Fruit fly (Drosophila melanogaster) whole organism, embryonic: ENCODE data around the gene CG32298.
A peak's percentile ranks its signal among the peaks of the same experiment; 100 is the strongest.

ENCODE experiments used
- Blimp-1 ChIP-seq: fragments of 200-800 bp; sonication (Bioruptor generic); optimal IDR thresholded peaks from 3 replicates; lab custom pipeline; 2018; ENCODE audit warnings: missing biosample characterization, missing genetic modification characterization, mild to moderate bottlenecking, moderate library complexity, missing genetic modification reagents
- CG10654 ChIP-seq: fragments of 200-800 bp; sonication (Bioruptor generic); optimal IDR thresholded peaks from 2 replicates; lab custom pipeline; 2016; ENCODE audit warnings: missing biosample characterization, missing genetic modification characterization
- CG12744 ChIP-seq: fragments of 200-800 bp; sonication (Bioruptor generic); optimal IDR thresholded peaks from 2 replicates; lab custom pipeline; 2016; ENCODE audit warnings: missing biosample characterization, missing genetic modification characterization
- CG13424 ChIP-seq: fragments of 200-800 bp; sonication (Bioruptor generic); optimal IDR thresholded peaks from 2 replicates; lab custom pipeline; 2019; ENCODE audit warnings: missing biosample characterization, mild to moderate bottlenecking, missing genetic modification characterization, moderate library complexity
- CG13775 ChIP-seq: fragments of 200-800 bp; sonication (Bioruptor generic); optimal IDR thresholded peaks from 3 replicates; lab custom pipeline; 2017; ENCODE audit warnings: missing biosample characterization, mild to moderate bottlenecking, missing genetic modification characterization
- CG14441 ChIP-seq: fragments of 200-800 bp; sonication (Bioruptor generic); IDR thresholded peaks from 2 replicates; pipeline ENCODE4 v1.3.6; 2022; ENCODE audit warnings: missing biosample characterization, missing genetic modification characterization
- CG15073 ChIP-seq: fragments of 200-800 bp; sonication (Bioruptor generic); optimal IDR thresholded peaks from 2 replicates; lab custom pipeline; 2016; ENCODE audit warnings: missing biosample characterization, missing genetic modification characterization
- CG2889 ChIP-seq: fragments of 200-800 bp; sonication (Bioruptor generic); IDR thresholded peaks from 3 replicates; pipeline ENCODE4 v1.3.6; 2022; ENCODE audit warnings: missing biosample characterization, missing genetic modification characterization
- CG3163 ChIP-seq: fragments of 200-800 bp; sonication (Bioruptor generic); optimal IDR thresholded peaks from 3 replicates; lab custom pipeline; 2016; ENCODE audit warnings: missing biosample characterization, missing genetic modification characterization
- CG32767 ChIP-seq: fragments of 200-800 bp; sonication (Bioruptor generic); IDR thresholded peaks from 2 replicates; pipeline ENCODE4 v1.3.6; 2022; ENCODE audit warnings: missing biosample characterization, missing genetic modification characterization
- CG3847 ChIP-seq: fragments of 200-800 bp; sonication (Bioruptor generic); IDR thresholded peaks from 2 replicates; pipeline ENCODE4 v1.3.6; 2022; ENCODE audit warnings: missing biosample characterization, missing genetic modification characterization
- CG4328 ChIP-seq: fragments of 200-800 bp; sonication (Bioruptor generic); optimal IDR thresholded peaks from 3 replicates; lab custom pipeline; 2017; ENCODE audit warnings: missing biosample characterization, missing genetic modification reagents, missing genetic modification characterization
- CG43689 ChIP-seq: fragments of 200-800 bp; sonication (Bioruptor generic); IDR thresholded peaks from 2 replicates; pipeline ENCODE4 v1.3.6; 2022; ENCODE audit warnings: missing biosample characterization, missing genetic modification characterization
- CG4404 ChIP-seq: fragments of 200-800 bp; sonication (Bioruptor generic); IDR thresholded peaks from 2 replicates; pipeline ENCODE4 v1.3.6; 2022; ENCODE audit warnings: missing biosample characterization, missing genetic modification characterization
- CG6254 ChIP-seq: fragments of 200-800 bp; sonication (Bioruptor generic); optimal IDR thresholded peaks from 3 replicates; lab custom pipeline; 2017; ENCODE audit warnings: mild to moderate bottlenecking, missing biosample characterization, missing genetic modification reagents, missing genetic modification characterization
- CG7372 ChIP-seq: fragments of 200-800 bp; sonication (Bioruptor generic); IDR thresholded peaks from 2 replicates; pipeline ENCODE4 v1.3.6; 2022; ENCODE audit warnings: missing biosample characterization, missing genetic modification characterization
- CG7928 ChIP-seq: fragments of 200-800 bp; sonication (Bioruptor generic); optimal IDR thresholded peaks from 2 replicates; lab custom pipeline; 2017; ENCODE audit warnings: missing biosample characterization, mild to moderate bottlenecking, missing genetic modification characterization
- CG9437 ChIP-seq: fragments of 200-800 bp; sonication (Bioruptor generic); optimal IDR thresholded peaks from 2 replicates; lab custom pipeline; 2018; ENCODE audit warnings: missing biosample characterization, mild to moderate bottlenecking, missing genetic modification characterization
- Dfd ChIP-seq, 2 experiments: fragments of >200 bp; optimal IDR thresholded peaks; 2 replicates each; lab custom pipeline; 2017; ENCODE audit warnings: missing biosample characterization in 2 of 2, missing genetic modification characterization in 2 of 2
- GATAe ChIP-seq: fragments of 200-800 bp; sonication (Bioruptor generic); conservative IDR thresholded peaks from 2 replicates; pipeline ENCODE4 v1.3.6; 2022; ENCODE audit warnings: missing biosample characterization, missing genetic modification characterization
- Gsc ChIP-seq: fragments of 200-800 bp; sonication (Bioruptor generic); IDR thresholded peaks from 2 replicates; pipeline ENCODE4 v1.3.6; 2022; ENCODE audit warnings: missing biosample characterization, missing genetic modification characterization
- Hmr ChIP-seq: fragments of 200-800 bp; sonication (Bioruptor generic); optimal IDR thresholded peaks from 3 replicates; lab custom pipeline; 2017; ENCODE audit warnings: mild to moderate bottlenecking, missing biosample characterization, missing genetic modification reagents, missing genetic modification characterization
- Lhr ChIP-seq: fragments of 200-800 bp; sonication (Bioruptor generic); optimal IDR thresholded peaks from 3 replicates; lab custom pipeline; 2017; ENCODE audit warnings: mild to moderate bottlenecking, missing biosample characterization, missing genetic modification reagents, missing genetic modification characterization
- Mes4 ChIP-seq: fragments of 200-800 bp; sonication (Bioruptor generic); optimal IDR thresholded peaks from 2 replicates; lab custom pipeline; 2016; ENCODE audit warnings: missing biosample characterization, missing genetic modification characterization
- NK7.1 ChIP-seq: fragments of 200-800 bp; sonication (Bioruptor generic); optimal IDR thresholded peaks from 3 replicates; lab custom pipeline; 2016; ENCODE audit warnings: missing biosample characterization, missing genetic modification characterization
- Six4 ChIP-seq: fragments of 200-800 bp; sonication (Bioruptor generic); optimal IDR thresholded peaks from 2 replicates; lab custom pipeline; 2016; ENCODE audit warnings: missing biosample characterization, missing genetic modification characterization
- Sox102F ChIP-seq: fragments of 200-800 bp; sonication (Bioruptor generic); optimal IDR thresholded peaks from 2 replicates; lab custom pipeline; 2018; ENCODE audit warnings: missing biosample characterization, mild to moderate bottlenecking, missing genetic modification characterization, moderate library complexity
- Ssrp ChIP-seq: fragments of 200-800 bp; sonication (Bioruptor generic); optimal IDR thresholded peaks from 2 replicates; lab custom pipeline; 2018; ENCODE audit warnings: missing biosample characterization, mild to moderate bottlenecking, missing genetic modification characterization, moderate library complexity
- Stat92E ChIP-seq, 3 experiments: fragments of >200 bp in 2 of 3; fragments of 200-800 bp in 1 of 3; sonication (Bioruptor generic) in 1 of 3; optimal IDR thresholded peaks; 2 replicates each; lab custom pipeline; 2017 to 2019; ENCODE audit warnings: missing biosample characterization in 3 of 3, missing genetic modification characterization in 3 of 3, mild to moderate bottlenecking in 1 of 3, moderate library complexity in 1 of 3
- Taf1 ChIP-seq: fragments of 200-800 bp; sonication (Bioruptor generic); IDR thresholded peaks from 2 replicates; pipeline ENCODE4 v1.3.6; 2022; ENCODE audit warnings: missing biosample characterization, missing genetic modification characterization
- aop ChIP-seq: fragments of 200-800 bp; sonication (Bioruptor generic); IDR thresholded peaks from 2 replicates; pipeline ENCODE4 v1.3.6; 2022; ENCODE audit warnings: missing biosample characterization, missing genetic modification characterization
- cato ChIP-seq: fragments of 200-800 bp; sonication (Bioruptor generic); optimal IDR thresholded peaks from 2 replicates; lab custom pipeline; 2016; ENCODE audit warnings: missing biosample characterization, missing genetic modification characterization, borderline replicate concordance
- dan ChIP-seq: fragments of 200-800 bp; sonication (Bioruptor generic); IDR thresholded peaks from 2 replicates; pipeline ENCODE4 v1.3.6; 2022; ENCODE audit warnings: missing biosample characterization, missing genetic modification characterization
- ewg ChIP-seq: fragments of 200-800 bp; sonication (Bioruptor generic); optimal IDR thresholded peaks from 3 replicates; lab custom pipeline; 2017; ENCODE audit warnings: mild to moderate bottlenecking, missing biosample characterization, missing genetic modification reagents, missing genetic modification characterization
- fd96Cb ChIP-seq: fragments of 200-800 bp; sonication (Bioruptor generic); optimal IDR thresholded peaks from 2 replicates; lab custom pipeline; 2018; ENCODE audit warnings: missing biosample characterization, mild to moderate bottlenecking, missing genetic modification characterization, moderate library complexity
- gsb ChIP-seq: fragments of 200-800 bp; sonication (Bioruptor generic); IDR thresholded peaks from 2 replicates; pipeline ENCODE4 v1.3.6; 2022; ENCODE audit warnings: missing biosample characterization, missing genetic modification characterization
- inv ChIP-seq: fragments of 200-800 bp; sonication (Bioruptor generic); IDR thresholded peaks from 2 replicates; pipeline ENCODE4 v1.3.6; 2022; ENCODE audit warnings: missing biosample characterization, missing genetic modification characterization; ENCODE audit not compliant: partially characterized antibody
- ken ChIP-seq: fragments of 200-800 bp; sonication (Bioruptor generic); IDR thresholded peaks from 3 replicates; pipeline ENCODE4 v1.3.6; 2022; ENCODE audit warnings: missing biosample characterization, missing genetic modification characterization
- lbe ChIP-seq: fragments of 200-800 bp; sonication (Bioruptor generic); optimal IDR thresholded peaks from 2 replicates; lab custom pipeline; 2016; ENCODE audit warnings: missing biosample characterization, mild to moderate bottlenecking, missing genetic modification characterization
- oc ChIP-seq: fragments of 200-800 bp; sonication (Bioruptor generic); optimal IDR thresholded peaks from 2 replicates; lab custom pipeline; 2018; ENCODE audit warnings: missing biosample characterization, mild to moderate bottlenecking, missing genetic modification characterization, moderate library complexity
- pb ChIP-seq: fragments of 200-800 bp; sonication (Bioruptor generic); optimal IDR thresholded peaks from 3 replicates; lab custom pipeline; 2016; ENCODE audit warnings: missing biosample characterization, missing genetic modification characterization
- pfk ChIP-seq: fragments of 200-800 bp; sonication (Bioruptor generic); optimal IDR thresholded peaks from 2 replicates; lab custom pipeline; 2018; ENCODE audit warnings: missing biosample characterization, mild to moderate bottlenecking, missing genetic modification characterization, moderate library complexity
- pho ChIP-seq: fragments of 200-800 bp; sonication (Bioruptor generic); optimal IDR thresholded peaks from 2 replicates; lab custom pipeline; 2016; ENCODE audit warnings: missing biosample characterization, missing genetic modification characterization
- sens ChIP-seq: fragments of 200-800 bp; sonication (Bioruptor generic); peaks from one replicate; lab custom pipeline; 2016; ENCODE audit warnings: missing biosample characterization, missing genetic modification characterization
- tgo ChIP-seq: fragments of 200-800 bp; sonication (Bioruptor generic); IDR thresholded peaks from 3 replicates; pipeline ENCODE4 v1.3.6; 2022; ENCODE audit warnings: missing biosample characterization, missing genetic modification characterization
- tll ChIP-seq, 2 experiments: fragments of 200-800 bp in 1 of 2; fragments of >200 bp in 1 of 2; sonication (Bioruptor generic) in 1 of 2; optimal IDR thresholded peaks; 2 replicates each; lab custom pipeline; 2017 to 2019; ENCODE audit warnings: missing biosample characterization in 2 of 2, missing genetic modification characterization in 2 of 2, mild to moderate bottlenecking in 1 of 2, moderate library complexity in 1 of 2
- tx ChIP-seq: fragments of 200-800 bp; sonication (Bioruptor generic); optimal IDR thresholded peaks from 2 replicates; lab custom pipeline; 2016; ENCODE audit warnings: missing biosample characterization, missing genetic modification characterization
- unpg ChIP-seq: fragments of 200-800 bp; sonication (Bioruptor generic); optimal IDR thresholded peaks from 3 replicates; lab custom pipeline; 2018; ENCODE audit warnings: missing biosample characterization, mild to moderate bottlenecking, missing genetic modification characterization, moderate library complexity
- zen ChIP-seq: fragments of 200-800 bp; sonication (Bioruptor generic); optimal IDR thresholded peaks from 3 replicates; lab custom pipeline; 2018; ENCODE audit warnings: missing biosample characterization, mild to moderate bottlenecking, missing genetic modification characterization, moderate library complexity

Gene CG32298

DNA sequence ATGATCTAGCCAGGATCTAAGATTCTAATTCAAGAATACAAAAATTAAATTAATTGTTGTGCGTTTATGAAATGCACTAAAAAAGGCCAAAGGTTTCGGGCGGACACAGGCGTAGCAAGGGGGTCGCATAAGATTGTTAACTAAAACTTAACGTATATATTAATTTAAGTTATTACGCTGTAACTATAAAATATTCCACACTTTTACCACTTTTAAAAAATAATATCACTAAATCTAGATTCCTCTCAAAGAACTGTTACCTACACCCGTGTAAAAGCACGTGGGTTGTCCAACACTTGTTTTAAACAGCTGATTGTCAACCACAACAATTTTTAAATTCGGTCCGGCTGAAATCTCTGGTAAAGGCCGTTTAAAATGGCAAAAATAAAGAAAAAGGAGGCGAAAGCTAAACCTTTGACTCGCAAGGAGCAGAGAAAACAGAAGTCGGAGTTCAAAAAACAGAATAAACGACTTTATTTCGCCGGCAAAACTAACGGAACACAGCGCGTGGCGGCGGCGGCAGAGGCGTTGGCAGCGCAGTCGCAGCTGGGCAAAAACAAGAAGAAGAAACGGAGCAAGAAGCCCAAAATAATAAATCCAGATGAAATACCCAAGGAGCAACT is 17.3 kb downstream of the CG32298 start, which contains the start of the genes mRpL23 and CG9004 (continued):
- TF ChIP-seq Stat92E (GFP tag; optimal IDR thresholded peaks at IDR 0.05; lab: Kevin White, UChicago) (peak in 1 of 3 experiments; percentile 89), Gsc (peak; percentile 99), CG7928 (peak; percentile 82), tgo (GFP tag; lab: Robert Waterston, UW) (peak; percentile 100), tx (GFP tag; lab: Kevin White, UChicago) (peak; percentile 98), unpg (peak; percentile 99), Blimp-1 (GFP tag; lab: Kevin White, UChicago) (peak; percentile 98), aop (GFP tag; lab: Robert Waterston, UW) (peak; percentile 98), dan (GFP tag; lab: Robert Waterston, UW) (peak; percentile 98), CG32767 (GFP tag; lab: Robert Waterston, UW) (peak; percentile 99), ken (GFP tag; lab: Robert Waterston, UW) (peak; percentile 100), zen (tag; lab: Kevin White, UChicago) (peak; percentile 99), CG6254 (peak; percentile 96), Six4 (peak; percentile 99), pho (GFP tag; lab: Kevin White, UChicago) (peak; percentile 99), pfk (peak; percentile 72), lbe (GFP tag; lab: Kevin White, UChicago) (peak; percentile 98), cato (GFP tag; lab: Kevin White, UChicago) (peak; percentile 99), CG3847 (GFP tag; lab: Robert Waterston, UW) (peak; percentile 100), CG12744 (GFP tag; lab: Kevin White, UChicago) (peak; percentile 98), CG14441 (GFP tag; lab: Robert Waterston, UW) (peak; percentile 100), Ssrp (peak; percentile 99), Hmr (GFP tag; lab: Kevin White, UChicago) (peak; percentile 99), CG43689 (peak; percentile 99), pb (GFP tag; lab: Kevin White, UChicago) (peak; percentile 95), CG10654 (GFP tag; lab: Kevin White, UChicago) (peak; percentile 99), CG13775 (GFP tag; lab: Kevin White, UChicago) (peak; percentile 99), Lhr (GFP tag; lab: Kevin White, UChicago) (peak; percentile 97), tll (GFP tag; optimal IDR thresholded peaks at IDR 0.05; lab: Kevin White, UChicago) (peak in 1 of 2 experiments; percentile 83), Sox102F (peak; percentile 100), inv (GFP tag; lab: Robert Waterston, UW) (no peak), CG3163 (GFP tag; lab: Kevin White, UChicago) (peak; percentile 87), NK7.1 (peak; percentile 97), CG13424 (tag; lab: Kevin White, UChicago) (peak; percentile 99), fd96Cb (peak; percentile 99), gsb (peak; percentile 99), CG4328 (GFP tag; lab: Kevin White, UChicago) (peak; percentile 97), CG4404 (GFP tag; lab: Robert Waterston, UW) (peak; percentile 100), GATAe (GFP tag; lab: Robert Waterston, UW) (peak; percentile 99), Mes4 (GFP tag; lab: Kevin White, UChicago) (peak; percentile 97), CG15073 (peak; percentile 91), Taf1 (peak; percentile 99), ewg (peak; percentile 98), Dfd (GFP tag; optimal IDR thresholded peaks at IDR 0.05; lab: Kevin White, UChicago) (peak in 1 of 2 experiments; percentile 78), CG2889 (peak; percentile 100), CG7372 (GFP tag; lab: Robert Waterston, UW) (peak; percentile 100), sens (GFP tag; lab: Kevin White, UChicago) (peak; percentile 100), CG9437 (peak; percentile 94), oc (tag; lab: Kevin White, UChicago) (peak; percentile 99)
